Worm (Caenorhabditis elegans) whole organism, L1 larva: ENCODE data around the gene str-140.

ENCODE experiments used
- F16B12.6 ChIP-seq: fragments of 150-350 bp; optimal IDR thresholded peaks from 2 replicates; lab custom pipeline; 2014; ENCODE audit warnings: missing biosample characterization, missing genetic modification characterization
- alr-1 ChIP-seq: fragments of 200-800 bp; sonication (Bioruptor generic); optimal IDR thresholded peaks from 2 replicates; lab custom pipeline; 2018; ENCODE audit warnings: borderline replicate concordance, mild to moderate bottlenecking, missing genetic modification characterization, missing compliant biosample characterization
- aly-2 ChIP-seq: fragments of 150-350 bp; optimal IDR thresholded peaks from 2 replicates; lab custom pipeline; 2014; ENCODE audit warnings: missing biosample characterization, missing genetic modification characterization
- ceh-88 ChIP-seq: fragments of 200-800 bp; sonication (Bioruptor generic); IDR thresholded peaks from 2 replicates; pipeline ENCODE4 v1.3.6; 2022; ENCODE audit warnings: missing genetic modification characterization, missing compliant biosample characterization
- ces-1 ChIP-seq: fragments of 150-350 bp; optimal IDR thresholded peaks from 2 replicates; lab custom pipeline; 2014; ENCODE audit warnings: missing biosample characterization, missing genetic modification reagents, missing genetic modification characterization
- dpl-1 ChIP-seq, 3 experiments: fragments of 150-350 bp in 2 of 3; sonication (generic microtip) in 1 of 3; optimal IDR thresholded peaks; 2 replicates each; lab custom pipeline; 2014 to 2017; ENCODE audit warnings: missing biosample characterization in 3 of 3, missing genetic modification characterization in 3 of 3, missing genetic modification reagents in 3 of 3
- dsc-1 ChIP-seq: sonication (generic microtip); optimal IDR thresholded peaks from 2 replicates; lab custom pipeline; 2016; ENCODE audit warnings: mild to moderate bottlenecking, missing genetic modification characterization, missing compliant biosample characterization
- egl-27 ChIP-seq, 2 experiments: fragments of 150-350 bp in 1 of 2; sonication (generic microtip); optimal IDR thresholded peaks; 3 replicates each; lab custom pipeline; 2017 to 2018; ENCODE audit warnings: missing biosample characterization in 2 of 2, missing genetic modification characterization in 2 of 2, missing genetic modification reagents in 2 of 2
- elt-3 ChIP-seq, 6 experiments: fragments of 150-350 bp in 1 of 6; sonication (generic microtip); optimal IDR thresholded peaks; 2 replicates each; lab custom pipeline; 2017 to 2018; ENCODE audit warnings: missing biosample characterization in 6 of 6, missing genetic modification characterization in 6 of 6, inconsistent platforms in 1 of 6
- ets-5 ChIP-seq: fragments of 200-800 bp; sonication (Bioruptor generic); IDR thresholded peaks from 2 replicates; pipeline ENCODE4 v1.3.6; 2022; ENCODE audit warnings: missing genetic modification characterization, missing compliant biosample characterization
- fkh-10 ChIP-seq: sonication (generic microtip); optimal IDR thresholded peaks from 2 replicates; lab custom pipeline; 2017; ENCODE audit warnings: missing biosample characterization, missing genetic modification reagents, missing genetic modification characterization
- fkh-4 ChIP-seq: sonication (generic microtip); optimal IDR thresholded peaks from 2 replicates; lab custom pipeline; 2016; ENCODE audit warnings: missing compliant biosample characterization, missing genetic modification characterization, borderline replicate concordance
- fkh-8 ChIP-seq: sonication (generic microtip); optimal IDR thresholded peaks from 2 replicates; lab custom pipeline; 2016; ENCODE audit warnings: mild to moderate bottlenecking, missing genetic modification characterization, missing compliant biosample characterization
- fos-1 ChIP-seq: fragments of 150-350 bp; optimal IDR thresholded peaks from 2 replicates; lab custom pipeline; 2014; ENCODE audit warnings: missing biosample characterization, missing genetic modification characterization
- hlh-17 ChIP-seq: fragments of 200-800 bp; sonication (Bioruptor generic); optimal IDR thresholded peaks from 2 replicates; lab custom pipeline; 2018; ENCODE audit warnings: missing genetic modification characterization, mild to moderate bottlenecking, missing compliant biosample characterization, moderate library complexity, borderline replicate concordance
- hpl-2 ChIP-seq: fragments of 150-350 bp; optimal IDR thresholded peaks from 2 replicates; lab custom pipeline; 2014; ENCODE audit warnings: missing biosample characterization, missing genetic modification reagents, missing genetic modification characterization
- irx-1 ChIP-seq: sonication (generic microtip); optimal IDR thresholded peaks from 2 replicates; lab custom pipeline; 2016; ENCODE audit warnings: missing genetic modification characterization, missing compliant biosample characterization
- jun-1 ChIP-seq: fragments of 150-350 bp; optimal IDR thresholded peaks from 2 replicates; lab custom pipeline; 2014; ENCODE audit warnings: missing biosample characterization, missing genetic modification reagents, missing genetic modification characterization
- lin-13 ChIP-seq: fragments of 150-350 bp; optimal IDR thresholded peaks from 2 replicates; lab custom pipeline; 2014; ENCODE audit warnings: missing biosample characterization, missing genetic modification reagents, missing genetic modification characterization
- lin-14 ChIP-seq: fragments of 200-800 bp; sonication (Bioruptor generic); optimal IDR thresholded peaks from 2 replicates; lab custom pipeline; 2018; ENCODE audit warnings: mild to moderate bottlenecking, missing genetic modification characterization, moderate library complexity, missing compliant biosample characterization
- lin-15B ChIP-seq: fragments of 150-350 bp; sonication (generic microtip); optimal IDR thresholded peaks from 3 replicates; lab custom pipeline; 2014; ENCODE audit warnings: missing biosample characterization, missing genetic modification characterization
- lin-35 ChIP-seq, 2 experiments: fragments of 150-350 bp; optimal IDR thresholded peaks; 2 replicates each; lab custom pipeline; 2014; ENCODE audit warnings: missing biosample characterization in 2 of 2, missing genetic modification characterization in 2 of 2, missing genetic modification reagents in 2 of 2
- lin-39 ChIP-seq: fragments of 150-350 bp; optimal IDR thresholded peaks from 2 replicates; lab custom pipeline; 2014; ENCODE audit warnings: missing biosample characterization, missing genetic modification reagents, missing genetic modification characterization
- lir-3 ChIP-seq: sonication (generic microtip); optimal IDR thresholded peaks from 2 replicates; lab custom pipeline; 2016; ENCODE audit warnings: mild to moderate bottlenecking, missing genetic modification characterization, moderate library complexity, missing compliant biosample characterization; ENCODE audit not compliant: poor library complexity
- lsy-2 ChIP-seq, 2 experiments: fragments of 150-350 bp; optimal IDR thresholded peaks; 2 replicates each; lab custom pipeline; 2014; ENCODE audit warnings: missing biosample characterization in 2 of 2, missing genetic modification characterization in 2 of 2
- mab-9 ChIP-seq: fragments of 200-800 bp; sonication (Bioruptor generic); IDR thresholded peaks from 2 replicates; pipeline ENCODE4 v1.3.6; 2022; ENCODE audit warnings: missing genetic modification reagents, missing genetic modification characterization, missing compliant biosample characterization
- mdl-1 ChIP-seq, 2 experiments: fragments of 150-350 bp; optimal IDR thresholded peaks; 2 replicates each; lab custom pipeline; 2014 to 2017; ENCODE audit warnings: missing biosample characterization in 2 of 2, missing genetic modification characterization in 2 of 2, inconsistent platforms in 1 of 2
- mep-1 ChIP-seq: fragments of 150-350 bp; optimal IDR thresholded peaks from 2 replicates; lab custom pipeline; 2014; ENCODE audit warnings: missing biosample characterization, missing genetic modification characterization
- nhr-20 ChIP-seq: sonication (generic microtip); optimal IDR thresholded peaks from 2 replicates; lab custom pipeline; 2016; ENCODE audit warnings: mild to moderate bottlenecking, missing genetic modification characterization, missing compliant biosample characterization
- nhr-237 ChIP-seq: fragments of 150-350 bp; optimal IDR thresholded peaks from 2 replicates; lab custom pipeline; 2014; ENCODE audit warnings: missing biosample characterization, missing genetic modification characterization
- nhr-28 ChIP-seq: fragments of 150-350 bp; optimal IDR thresholded peaks from 2 replicates; lab custom pipeline; 2014; ENCODE audit warnings: missing biosample characterization, missing genetic modification characterization
- nhr-47 ChIP-seq: sonication (generic microtip); optimal IDR thresholded peaks from 2 replicates; lab custom pipeline; 2016; ENCODE audit warnings: mild to moderate bottlenecking, missing genetic modification characterization, moderate library complexity, missing compliant biosample characterization
- nhr-71 ChIP-seq: sonication (generic microtip); optimal IDR thresholded peaks from 2 replicates; lab custom pipeline; 2016; ENCODE audit warnings: mild to moderate bottlenecking, missing genetic modification characterization, moderate library complexity, missing compliant biosample characterization
- nhr-76 ChIP-seq: sonication (generic microtip); optimal IDR thresholded peaks from 2 replicates; lab custom pipeline; 2017; ENCODE audit warnings: missing biosample characterization, missing genetic modification characterization
- nhr-77 ChIP-seq: fragments of 150-350 bp; optimal IDR thresholded peaks from 2 replicates; lab custom pipeline; 2014; ENCODE audit warnings: missing biosample characterization, missing genetic modification characterization
- nhr-85 ChIP-seq: sonication (generic microtip); peaks from one replicate; lab custom pipeline; 2016; ENCODE audit warnings: missing genetic modification characterization, inconsistent platforms, missing compliant biosample characterization
- pag-3 ChIP-seq: sonication (generic microtip); optimal IDR thresholded peaks from 2 replicates; lab custom pipeline; 2017; ENCODE audit warnings: missing genetic modification characterization, mild to moderate bottlenecking, missing compliant biosample characterization, antibody characterized with exemption, borderline replicate concordance; ENCODE audit not compliant: insufficient read depth
- rnt-1 ChIP-seq: sonication (generic microtip); optimal IDR thresholded peaks from 2 replicates; lab custom pipeline; 2016; ENCODE audit warnings: mild to moderate bottlenecking, missing genetic modification characterization, moderate library complexity, missing compliant biosample characterization
- skn-1 ChIP-seq: fragments of 150-350 bp; optimal IDR thresholded peaks from 2 replicates; lab custom pipeline; 2014; ENCODE audit warnings: missing biosample characterization, missing genetic modification characterization
- snu-23 ChIP-seq: sonication (generic microtip); optimal IDR thresholded peaks from 2 replicates; lab custom pipeline; 2016; ENCODE audit warnings: missing genetic modification characterization, missing compliant biosample characterization
- sox-4 ChIP-seq: sonication (generic microtip); optimal IDR thresholded peaks from 2 replicates; lab custom pipeline; 2016; ENCODE audit warnings: missing genetic modification characterization, missing compliant biosample characterization
- sptf-1 ChIP-seq: fragments of 150-350 bp; optimal IDR thresholded peaks from 2 replicates; lab custom pipeline; 2014; ENCODE audit warnings: missing biosample characterization, missing genetic modification characterization
- swsn-7 ChIP-seq: sonication (generic microtip); optimal IDR thresholded peaks from 2 replicates; lab custom pipeline; 2016; ENCODE audit warnings: missing genetic modification characterization, missing compliant biosample characterization
- tlp-1 ChIP-seq: fragments of 150-350 bp; optimal IDR thresholded peaks from 2 replicates; lab custom pipeline; 2014; ENCODE audit warnings: missing biosample characterization, missing genetic modification characterization
- unc-130 ChIP-seq: fragments of 150-350 bp; optimal IDR thresholded peaks from 2 replicates; lab custom pipeline; 2017; ENCODE audit warnings: missing biosample characterization, missing genetic modification characterization, inconsistent platforms
- unc-30 ChIP-seq: sonication (generic microtip); optimal IDR thresholded peaks from 2 replicates; lab custom pipeline; 2017; ENCODE audit warnings: missing biosample characterization, missing genetic modification characterization
- unc-62 ChIP-seq: fragments of 150-350 bp; optimal IDR thresholded peaks from 2 replicates; lab custom pipeline; 2014; ENCODE audit warnings: missing biosample characterization, missing genetic modification reagents, missing genetic modification characterization
- unc-86 ChIP-seq: sonication (generic microtip); optimal IDR thresholded peaks from 2 replicates; lab custom pipeline; 2016; ENCODE audit warnings: missing genetic modification characterization, missing compliant biosample characterization
- vab-15 ChIP-seq: sonication (generic microtip); optimal IDR thresholded peaks from 2 replicates; lab custom pipeline; 2017; ENCODE audit warnings: missing genotype, mild to moderate bottlenecking, missing genetic modification characterization, missing compliant biosample characterization
- ztf-11 ChIP-seq, 2 experiments: sonication (generic microtip); optimal IDR thresholded peaks; 2 replicates each; lab custom pipeline; 2016 to 2017; ENCODE audit warnings: missing genetic modification characterization in 2 of 2, missing biosample characterization in 1 of 2, missing compliant biosample characterization in 1 of 2
- ztf-4 ChIP-seq: fragments of 150-350 bp; optimal IDR thresholded peaks from 2 replicates; lab custom pipeline; 2014; ENCODE audit warnings: missing biosample characterization, missing genetic modification characterization

The str-140 gene

ce11 chrV:8026343-8026742, 41.4 kb downstream of the str-140 start, which contains the start of gene F43H9.4 (continued):
- no peak for TF ChIP-seq aly-2 (tag; lab: Kevin White, UChicago)
- TF ChIP-seq, all 84 proteins: peak for 18

ce11 chrV:8025259-8025658, 42.4 kb downstream of the str-140 start:
- TF ChIP-seq hpl-2 (GFP tag; lab: Kevin White, UChicago), result no peak
- no peak for TF ChIP-seq fkh-10 (GFP tag; lab: Kevin White, UChicago)
- no peak for TF ChIP-seq fos-1 (tag; lab: Kevin White, UChicago)
- TF ChIP-seq nhr-76 (tag; lab: Kevin White, UChicago), result no peak
- TF ChIP-seq dsc-1 (tag; lab: Kevin White, UChicago), result no peak
- no peak for TF ChIP-seq lin-39 (tag; lab: Kevin White, UChicago)
- no peak for TF ChIP-seq nhr-47 (tag; lab: Kevin White, UChicago)
- no peak for TF ChIP-seq tlp-1
- TF ChIP-seq lin-14 (GFP tag; lab: Kevin White, UChicago), result peak; percentile 57
- TF ChIP-seq F16B12.6 (tag; lab: Kevin White, UChicago), result no peak
- TF ChIP-seq sox-4 (tag; lab: Kevin White, UChicago), result no peak
- TF ChIP-seq ces-1 (GFP tag; lab: Kevin White, UChicago), result no peak
- no peak for TF ChIP-seq unc-130 (tag; lab: Kevin White, UChicago)
- TF ChIP-seq pag-3, result no peak
- no peak for TF ChIP-seq ztf-4 (tag; lab: Kevin White, UChicago)
- TF ChIP-seq lsy-2 (tag; optimal IDR thresholded peaks at IDR 0.05; lab: Kevin White, UChicago), result no peak
- TF ChIP-seq ceh-88 (GFP tag; lab: Robert Waterston, UW), result no peak
- peak; percentile 90 for TF ChIP-seq nhr-85
- TF ChIP-seq swsn-7, result no peak
- no peak for TF ChIP-seq sptf-1 (tag; lab: Kevin White, UChicago)
- no peak for TF ChIP-seq mdl-1 (tag; optimal IDR thresholded peaks at IDR 0.05; lab: Kevin White, UChicago)
- TF ChIP-seq skn-1 (tag; lab: Kevin White, UChicago), result no peak
- no peak for TF ChIP-seq rnt-1 (tag; lab: Kevin White, UChicago)
- no peak for TF ChIP-seq elt-3 (tag; optimal IDR thresholded peaks at IDR 0.05; lab: Kevin White, UChicago)
- TF ChIP-seq mab-9 (GFP tag; lab: Robert Waterston, UW), result no peak
- no peak for TF ChIP-seq lir-3 (tag; lab: Kevin White, UChicago)
- TF ChIP-seq ets-5 (GFP tag; lab: Robert Waterston, UW), result no peak
- TF ChIP-seq jun-1 (tag; lab: Kevin White, UChicago), result no peak
- no peak for TF ChIP-seq unc-30 (tag; lab: Kevin White, UChicago)
- no peak for TF ChIP-seq ztf-11 (tag; optimal IDR thresholded peaks at IDR 0.05; lab: Kevin White, UChicago)
- no peak for TF ChIP-seq vab-15 (tag; lab: Kevin White, UChicago)
- TF ChIP-seq nhr-28 (tag; lab: Kevin White, UChicago), result no peak
- peak; percentile 52 for TF ChIP-seq nhr-20 (tag; lab: Kevin White, UChicago)
- no peak for TF ChIP-seq lin-13
- no peak for TF ChIP-seq lin-35 (GFP tag; optimal IDR thresholded peaks at IDR 0.05; lab: Kevin White, UChicago)
- peak; percentile 23 for TF ChIP-seq mep-1 (tag; lab: Kevin White, UChicago)
- TF ChIP-seq alr-1 (tag; lab: Kevin White, UChicago), result no peak
- no peak for TF ChIP-seq lin-15B (tag; lab: Kevin White, UChicago)
- no peak for TF ChIP-seq irx-1 (tag; lab: Kevin White, UChicago)
- TF ChIP-seq egl-27 (tag; optimal IDR thresholded peaks at IDR 0.05; lab: Kevin White, UChicago), result no peak
- TF ChIP-seq unc-62, result no peak
- TF ChIP-seq nhr-77 (tag; lab: Kevin White, UChicago), result no peak
- no peak for TF ChIP-seq unc-86
- no peak for TF ChIP-seq dpl-1 (GFP tag; optimal IDR thresholded peaks at IDR 0.05; lab: Kevin White, UChicago)
- TF ChIP-seq hlh-17 (GFP tag; lab: Kevin White, UChicago), result no peak
- peak; percentile 38 for TF ChIP-seq snu-23
- no peak for TF ChIP-seq fkh-4
- peak; percentile 49 for TF ChIP-seq nhr-71 (tag; lab: Kevin White, UChicago)
- TF ChIP-seq nhr-237 (tag; lab: Kevin White, UChicago), result no peak
- no peak for TF ChIP-seq fkh-8
